Fruit fly (Drosophila melanogaster) whole organism, larva: ENCODE data around the gene kar.

Source experiments
- noc ChIP-seq: fragments of 200-800 bp; sonication (Bioruptor generic); optimal IDR thresholded peaks from 3 replicates; lab custom pipeline; 2019; ENCODE audit warnings: missing biosample characterization, mild to moderate bottlenecking, missing genetic modification characterization, moderate library complexity

The kar gene

DNA sequence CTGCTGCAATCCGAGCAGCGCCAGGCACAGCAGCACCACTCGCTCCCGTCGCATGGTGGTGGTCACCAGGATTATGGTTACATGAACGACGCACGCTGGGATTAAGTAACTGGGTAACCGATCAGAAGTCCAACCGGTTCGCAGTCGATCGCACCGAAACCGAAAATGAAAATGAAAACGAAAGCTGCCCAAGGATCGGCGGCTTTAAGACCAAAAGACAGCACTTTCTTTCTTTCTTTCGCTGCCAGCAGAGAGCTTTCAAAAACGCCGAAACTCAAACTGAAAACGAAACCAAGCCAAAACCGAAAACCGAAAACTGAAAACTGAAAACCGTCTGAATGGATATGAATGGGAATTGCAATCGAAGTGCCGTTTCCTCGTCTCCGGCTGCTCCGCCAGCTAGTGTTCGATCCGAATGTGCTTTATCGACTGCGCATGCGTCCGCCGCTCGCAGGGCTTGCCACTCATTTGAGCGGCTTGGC lies 47.1 kb downstream of the kar start, which contains the start of gene CG6753:
CG6753 (minus strand) TSS at position 432 of the 482 bp plus-strand sequence.
- no peak for TF ChIP-seq noc

DNA sequence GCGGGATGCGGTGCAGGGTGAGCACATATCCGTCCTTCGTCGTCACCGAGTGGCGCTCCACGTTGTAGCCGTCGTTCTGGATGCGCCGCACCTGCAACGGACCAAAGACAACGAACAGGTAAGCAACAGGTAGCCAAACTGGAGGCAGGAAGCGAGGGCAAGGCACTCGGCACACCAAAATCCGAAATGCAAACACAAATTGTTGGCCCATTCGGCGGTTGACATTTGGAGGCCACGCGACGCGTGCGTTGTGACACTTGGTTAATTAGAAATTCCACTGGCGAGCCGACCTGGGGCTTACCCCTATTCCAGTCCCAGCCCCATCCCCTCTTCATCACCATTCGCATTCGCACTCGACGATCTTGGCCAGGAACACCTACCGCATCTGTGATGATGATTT lies 47.5 kb downstream of the kar start:
- no peak for TF ChIP-seq noc

- no peak for TF ChIP-seq noc
Measured at dm6 chr3R:12637961-12638531, 51.1 kb downstream of the kar start, which contains the start of gene CG11608. TSS of gene CG11608 (plus strand) at chr3R:12638481.

dm6 chr3R:12636240-12636639 lies 52.9 kb downstream of the kar start, which contains the start of gene CG11600:
TSS of gene CG11600 (plus strand) at chr3R:12636540.
- TF ChIP-seq noc = no peak

DNA sequence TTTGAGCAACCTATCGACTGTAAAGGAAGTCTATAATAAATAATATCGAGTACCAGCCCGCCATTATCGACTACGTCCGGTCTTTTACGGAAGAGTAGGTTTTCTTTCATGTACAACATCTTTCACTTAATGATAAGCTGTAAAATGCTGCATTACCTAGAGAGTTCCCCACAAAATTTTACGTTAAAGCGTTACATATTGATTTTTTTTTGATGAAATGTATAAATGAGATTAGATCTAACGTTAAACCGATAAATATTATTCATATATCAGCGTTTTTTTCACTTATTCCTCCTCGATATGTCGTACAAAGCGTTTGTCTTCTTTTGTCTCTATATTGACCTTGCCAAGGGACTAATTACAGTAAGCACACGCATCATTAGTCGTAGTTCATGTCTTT lies 54.5 kb downstream of the kar start, which contains the start of gene CG11598:
CG11598 (plus strand) TSS at position 301 of the 400 bp plus-strand sequence.
- TF ChIP-seq noc = no peak

DNA sequence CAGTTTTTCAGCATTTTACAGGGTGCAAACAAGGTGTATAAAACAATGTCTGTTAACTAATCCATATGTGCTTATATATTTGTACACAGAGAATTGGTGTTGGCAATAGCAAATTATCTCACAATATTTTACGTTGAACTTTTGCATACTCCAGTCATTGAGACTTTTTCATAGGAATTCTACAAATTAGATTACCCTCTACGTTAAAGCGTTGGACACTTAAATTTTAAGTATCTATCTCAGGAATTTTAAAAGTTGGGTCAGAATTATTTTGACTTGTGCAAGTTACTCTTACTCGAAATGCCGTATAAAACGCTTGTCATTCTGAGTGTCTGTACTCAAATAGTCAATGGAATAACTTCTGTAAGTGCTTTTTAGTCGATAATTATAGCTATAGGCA lies 56.1 kb downstream of the kar start, which contains the start of gene CG18530:
CG18530 (plus strand) TSS at position 301 of the 400 bp plus-strand sequence.
- TF ChIP-seq noc = no peak
